Worm (Caenorhabditis elegans): ENCODE measurements around the gene str-32.

ce11 chrV:4846507-4846906 lies 34.8 kb downstream of the str-32 start:
- TF ChIP-seq ama-1 (optimal IDR thresholded peaks at IDR 0.05) (no peak), ceh-36 (tag; optimal IDR thresholded peaks at IDR 0.05) (no peak), flt-1 (GFP tag; IDR thresholded peaks at IDR 0.05) (no peak), ets-7 (tag; optimal IDR thresholded peaks at IDR 0.05) (no peak), sea-1 (GFP tag; conservative IDR thresholded peaks at IDR 0.05) (no peak), ceh-13 (GFP tag; optimal IDR thresholded peaks at IDR 0.05) (no peak), hnd-1 (tag; optimal IDR thresholded peaks at IDR 0.05) (no peak), tbx-37 (GFP tag; conservative IDR thresholded peaks at IDR 0.05) (no peak), tbx-11 (GFP tag; IDR thresholded peaks at IDR 0.05) (no peak), aly-1 (tag; optimal IDR thresholded peaks at IDR 0.05) (no peak), scrt-1 (GFP tag; IDR thresholded peaks at IDR 0.05) (no peak), pes-1 (GFP tag; IDR thresholded peaks at IDR 0.05) (no peak), hmg-4 (GFP tag; optimal IDR thresholded peaks at IDR 0.05) (no peak)

Measured in whole organism, early embryonic.